Fruit fly (Drosophila melanogaster) whole organism, adult: ENCODE results near the gene Cpr5C.
A peak's percentile ranks its signal among the peaks of the same experiment; 100 is the strongest.

ENCODE experiments used
- CG11617 ChIP-seq: fragments of 200-800 bp; sonication (Bioruptor generic); optimal IDR thresholded peaks from 2 replicates; lab custom pipeline; 2017; ENCODE audit warnings: mild to moderate bottlenecking, missing biosample characterization, missing genetic modification reagents, missing genetic modification characterization
- CG12768 ChIP-seq: fragments of 200-800 bp; sonication (Bioruptor generic); optimal IDR thresholded peaks from 2 replicates; lab custom pipeline; 2017; ENCODE audit warnings: missing biosample characterization, missing genetic modification characterization, mild to moderate bottlenecking, moderate library complexity, missing genetic modification reagents
- CG14711 ChIP-seq: fragments of 200-800 bp; sonication (Bioruptor generic); optimal IDR thresholded peaks from 2 replicates; lab custom pipeline; 2018; ENCODE audit warnings: missing biosample characterization, mild to moderate bottlenecking, missing genetic modification characterization, moderate library complexity
- CG1620 ChIP-seq: fragments of 200-800 bp; sonication (Bioruptor generic); optimal IDR thresholded peaks from 2 replicates; lab custom pipeline; 2016; ENCODE audit warnings: missing biosample characterization, missing genetic modification characterization
- CG33017 ChIP-seq: fragments of 200-800 bp; sonication (Bioruptor generic); optimal IDR thresholded peaks from 2 replicates; lab custom pipeline; 2018; ENCODE audit warnings: missing biosample characterization, mild to moderate bottlenecking, missing genetic modification characterization, moderate library complexity
- CG5204 ChIP-seq: fragments of 200-800 bp; sonication (Bioruptor generic); optimal IDR thresholded peaks from 2 replicates; lab custom pipeline; 2016; ENCODE audit warnings: missing biosample characterization, missing genetic modification characterization
- CG7045 ChIP-seq: fragments of 200-800 bp; sonication (Bioruptor generic); optimal IDR thresholded peaks from 2 replicates; lab custom pipeline; 2017; ENCODE audit warnings: missing biosample characterization, mild to moderate bottlenecking, missing genetic modification characterization
- CG7101 ChIP-seq: fragments of 200-800 bp; sonication (Bioruptor generic); optimal IDR thresholded peaks from 2 replicates; lab custom pipeline; 2018; ENCODE audit warnings: missing biosample characterization, mild to moderate bottlenecking, missing genetic modification characterization, moderate library complexity
- Clk ChIP-seq: fragments of 200-800 bp; sonication (Bioruptor generic); optimal IDR thresholded peaks from 2 replicates; lab custom pipeline; 2017; ENCODE audit warnings: missing biosample characterization, missing genetic modification characterization
- Crg-1 ChIP-seq: fragments of 200-800 bp; sonication (Bioruptor generic); optimal IDR thresholded peaks from 2 replicates; lab custom pipeline; 2016; ENCODE audit warnings: missing biosample characterization, missing genetic modification characterization
- Hr96 ChIP-seq: fragments of 200-800 bp; sonication (Bioruptor generic); optimal IDR thresholded peaks from 2 replicates; lab custom pipeline; 2016; ENCODE audit warnings: missing biosample characterization, missing genetic modification characterization
- Mnt ChIP-seq: fragments of 200-800 bp; sonication (Bioruptor generic); optimal IDR thresholded peaks from 2 replicates; lab custom pipeline; 2016; ENCODE audit warnings: missing biosample characterization, mild to moderate bottlenecking, missing genetic modification characterization
- bab1 ChIP-seq: fragments of 200-800 bp; sonication (Bioruptor generic); optimal IDR thresholded peaks from 3 replicates; lab custom pipeline; 2019; ENCODE audit warnings: missing biosample characterization, mild to moderate bottlenecking, missing genetic modification characterization, moderate library complexity
- cic ChIP-seq: fragments of 200-800 bp; sonication (Bioruptor generic); optimal IDR thresholded peaks from 2 replicates; lab custom pipeline; 2017; ENCODE audit warnings: missing biosample characterization, mild to moderate bottlenecking, missing genetic modification characterization, moderate library complexity
- cnc ChIP-seq, 2 experiments: fragments of >200 bp; optimal IDR thresholded peaks; 2 replicates each; lab custom pipeline; 2017
- kay ChIP-seq: fragments of 200-800 bp; sonication (Bioruptor generic); peaks from one replicate; lab custom pipeline; 2016; ENCODE audit warnings: missing biosample characterization, missing genetic modification characterization, borderline replicate concordance
- ovo ChIP-seq: fragments of 200-800 bp; sonication (Bioruptor generic); optimal IDR thresholded peaks from 2 replicates; lab custom pipeline; 2016; ENCODE audit warnings: missing biosample characterization, missing genetic modification characterization
- pad ChIP-seq: fragments of 200-800 bp; sonication (Bioruptor generic); optimal IDR thresholded peaks from 3 replicates; lab custom pipeline; 2017; ENCODE audit warnings: missing biosample characterization, missing genetic modification characterization, mild to moderate bottlenecking, moderate library complexity, missing genetic modification reagents
- tj ChIP-seq: fragments of 200-800 bp; sonication (Bioruptor generic); optimal IDR thresholded peaks from 3 replicates; lab custom pipeline; 2017; ENCODE audit warnings: missing biosample characterization, mild to moderate bottlenecking, missing genetic modification characterization, moderate library complexity
- toe ChIP-seq: fragments of 200-800 bp; sonication (Bioruptor generic); optimal IDR thresholded peaks from 2 replicates; lab custom pipeline; 2016; ENCODE audit warnings: missing biosample characterization, missing genetic modification characterization

Cpr5C gene

DNA sequence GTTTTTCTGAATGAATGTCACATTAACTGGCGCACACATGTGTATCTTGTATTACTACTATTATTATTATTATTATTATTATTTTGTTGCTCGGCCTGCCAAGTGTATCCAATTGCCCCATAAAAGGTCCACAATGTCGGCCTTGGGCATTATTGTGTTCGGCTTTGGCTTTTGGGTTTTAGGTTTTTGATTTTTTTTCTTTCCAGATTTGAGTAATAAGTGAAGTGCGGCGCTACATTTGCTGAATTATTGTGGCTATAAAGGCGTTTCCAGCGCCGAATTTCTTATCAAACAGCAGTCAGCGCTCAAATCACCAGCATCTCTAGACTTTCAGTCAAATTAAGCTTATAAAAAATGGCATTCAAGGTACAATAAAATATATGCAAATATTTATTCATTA is at the start of gene Cpr5C:
Cpr5C (plus strand) TSS at position 301 of the 400 bp plus-strand sequence.
- TF ChIP-seq bab1 (no peak), Mnt (no peak), Hr96 (GFP tag; lab: Kevin White, UChicago) (no peak), toe (GFP tag; lab: Kevin White, UChicago) (no peak), CG33017 (tag; lab: Kevin White, UChicago) (no peak), ovo (GFP tag; lab: Kevin White, UChicago) (no peak), CG7101 (tag; lab: Kevin White, UChicago) (no peak), CG5204 (no peak), CG14711 (tag; lab: Kevin White, UChicago) (no peak)

- TF ChIP-seq CG5204 (peak; percentile 90), toe (GFP tag; lab: Kevin White, UChicago) (peak; percentile 85), CG14711 (tag; lab: Kevin White, UChicago) (peak; percentile 92), CG7045 (peak; percentile 94), CG11617 (peak; percentile 99), tj (GFP tag; lab: Kevin White, UChicago) (peak; percentile 93), Hr96 (GFP tag; lab: Kevin White, UChicago) (peak; percentile 91), ovo (GFP tag; lab: Kevin White, UChicago) (peak; percentile 98), cnc (optimal IDR thresholded peaks at IDR 0.05; lab: Kevin White, UChicago) (no peak), Crg-1 (GFP tag; lab: Kevin White, UChicago) (peak; percentile 87), CG1620 (GFP tag; lab: Kevin White, UChicago) (peak; percentile 92), cic (peak; percentile 89), CG7101 (tag; lab: Kevin White, UChicago) (peak; percentile 97), kay (GFP tag; lab: Kevin White, UChicago) (peak; percentile 95), CG33017 (tag; lab: Kevin White, UChicago) (peak; percentile 93), bab1 (peak; percentile 97), Mnt (peak; percentile 100), Clk (GFP tag; lab: Kevin White, UChicago) (peak; percentile 92), pad (GFP tag; lab: Kevin White, UChicago) (peak; percentile 93), CG12768 (GFP tag; lab: Kevin White, UChicago) (peak; percentile 95)
These were observed 49.3 kb upstream of the Cpr5C start, which contains the start of the genes lin-52 and CG15771 for dm6 chrX:5754837-5755828. Gene lin-52, minus strand, starts transcription at chrX:5754958. Gene CG15771, plus strand, starts transcription at chrX:5755574.

dm6 chrX:5756146-5756545 is 48.3 kb upstream of the Cpr5C start:
- TF ChIP-seq CG11617 (no peak), CG7045 (no peak), bab1 (no peak)

DNA sequence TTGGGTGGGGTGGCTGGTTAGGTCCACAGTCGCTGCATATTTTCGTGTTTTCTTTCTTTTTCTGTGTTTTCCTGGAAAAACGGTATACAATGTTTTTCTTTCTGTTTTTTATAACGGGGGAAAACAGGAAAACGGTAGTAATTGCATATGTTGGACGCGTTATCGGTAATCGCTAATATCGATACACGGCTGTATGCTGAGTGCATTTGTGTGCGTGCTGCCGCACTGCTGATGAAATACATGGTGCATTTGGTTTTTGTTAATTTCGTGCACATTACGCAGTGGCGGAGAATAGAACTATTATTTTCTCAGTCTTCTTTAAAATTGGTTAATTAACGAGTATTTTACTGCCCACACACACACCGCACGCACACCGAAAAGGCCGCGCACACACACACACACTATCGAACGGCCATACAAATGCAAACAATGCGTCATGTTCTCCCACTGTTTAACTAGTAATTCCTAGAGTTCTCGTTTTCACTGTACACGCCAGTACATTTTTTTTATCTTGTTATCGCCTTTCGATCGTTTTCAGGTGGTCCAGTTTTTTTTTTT is 41.0 kb upstream of the Cpr5C start:
- no peak for TF ChIP-seq CG7101 (tag; lab: Kevin White, UChicago)
- TF ChIP-seq CG7045: no peak
- TF ChIP-seq ovo (GFP tag; lab: Kevin White, UChicago): no peak
- TF ChIP-seq CG11617: no peak
- no peak for TF ChIP-seq kay (GFP tag; lab: Kevin White, UChicago)
- no peak for TF ChIP-seq tj (GFP tag; lab: Kevin White, UChicago)
- TF ChIP-seq CG1620 (GFP tag; lab: Kevin White, UChicago): no peak
- TF ChIP-seq Crg-1 (GFP tag; lab: Kevin White, UChicago): no peak
- no peak for TF ChIP-seq pad (GFP tag; lab: Kevin White, UChicago)
- no peak for TF ChIP-seq CG14711 (tag; lab: Kevin White, UChicago)
- TF ChIP-seq Hr96 (GFP tag; lab: Kevin White, UChicago): no peak
- no peak for TF ChIP-seq CG5204
- no peak for TF ChIP-seq CG12768 (GFP tag; lab: Kevin White, UChicago)
- TF ChIP-seq Mnt: no peak
- no peak for TF ChIP-seq CG33017 (tag; lab: Kevin White, UChicago)
- no peak for TF ChIP-seq Clk (GFP tag; lab: Kevin White, UChicago)
- TF ChIP-seq toe (GFP tag; lab: Kevin White, UChicago): no peak
- TF ChIP-seq bab1: no peak

DNA sequence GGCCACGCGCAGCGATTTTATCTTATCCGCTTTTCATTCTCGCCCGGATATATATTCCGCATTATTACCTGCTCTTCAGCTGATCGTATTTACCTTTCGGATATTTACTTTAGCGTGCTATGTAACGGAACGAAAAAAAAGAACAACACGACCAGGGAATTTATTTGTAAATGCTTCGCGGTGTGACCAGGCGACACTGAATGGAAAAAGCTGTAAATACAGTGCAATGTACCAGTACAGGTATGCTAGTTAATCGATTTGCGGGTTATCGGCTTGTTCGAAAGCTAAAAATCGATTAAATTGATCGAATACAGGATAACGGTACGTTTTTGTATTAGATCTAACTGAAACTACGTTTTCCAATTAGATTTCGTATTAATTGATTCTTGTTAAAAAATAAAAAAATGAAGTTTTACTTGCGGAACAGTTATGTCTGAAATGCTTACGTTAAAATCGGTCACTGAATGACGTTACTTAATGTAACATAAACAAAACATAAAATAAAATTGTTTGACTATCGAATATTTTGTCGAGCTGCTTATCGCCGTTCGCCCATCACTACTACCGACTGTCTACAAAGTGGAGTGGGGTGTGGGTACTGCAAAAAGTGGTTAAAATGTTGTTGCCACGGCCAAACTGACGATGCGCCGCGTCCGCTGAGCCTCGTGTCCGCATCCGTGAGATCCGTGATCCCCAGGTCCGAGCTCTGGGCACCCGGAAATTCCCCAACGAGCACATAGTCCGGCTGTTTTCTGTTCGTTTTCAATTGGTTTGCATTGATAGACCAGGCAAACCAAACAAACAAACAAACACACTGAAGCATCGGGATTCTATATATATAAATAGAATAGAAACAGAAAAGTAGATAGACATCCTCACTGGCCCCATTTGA is 40.2 kb upstream of the Cpr5C start, which contains the start of the genes MAPk-Ak2 and CG42699:
MAPk-Ak2 (minus strand) TSS at position 203 of the 892 bp plus-strand sequence.
CG42699 (plus strand) TSS at position 553 of the 892 bp plus-strand sequence.
- TF ChIP-seq CG5204 (no peak), bab1 (peak; percentile 63), cnc (optimal IDR thresholded peaks at IDR 0.05; lab: Kevin White, UChicago) (no peak), CG7045 (peak; percentile 59), tj (GFP tag; lab: Kevin White, UChicago) (peak; percentile 59), CG11617 (peak; percentile 90), kay (GFP tag; lab: Kevin White, UChicago) (peak; percentile 85), toe (GFP tag; lab: Kevin White, UChicago) (peak; percentile 52), Mnt (peak; percentile 94), ovo (GFP tag; lab: Kevin White, UChicago) (peak; percentile 98), Hr96 (GFP tag; lab: Kevin White, UChicago) (no peak), Crg-1 (GFP tag; lab: Kevin White, UChicago) (peak; percentile 97), CG14711 (tag; lab: Kevin White, UChicago) (peak; percentile 70), CG12768 (GFP tag; lab: Kevin White, UChicago) (peak; percentile 86), pad (GFP tag; lab: Kevin White, UChicago) (peak; percentile 77), CG7101 (tag; lab: Kevin White, UChicago) (peak; percentile 90), Clk (GFP tag; lab: Kevin White, UChicago) (peak; percentile 28), CG33017 (tag; lab: Kevin White, UChicago) (peak; percentile 56), cic (peak; percentile 89), CG1620 (GFP tag; lab: Kevin White, UChicago) (peak; percentile 95)
